Worm (Caenorhabditis elegans) whole organism, L1 larva: ENCODE results near the gene stc-1.
A peak's percentile ranks its signal among the peaks of the same experiment; 100 is the strongest.

Experiments used
- C04F5.9 ChIP-seq: sonication (generic microtip); optimal IDR thresholded peaks from 2 replicates; lab custom pipeline; 2016; ENCODE audit warnings: missing genetic modification characterization, missing compliant biosample characterization
- C16A3.4 ChIP-seq: fragments of 150-350 bp; optimal IDR thresholded peaks from 2 replicates; lab custom pipeline; 2014; ENCODE audit warnings: missing biosample characterization, missing genetic modification characterization
- C34B4.2 ChIP-seq: sonication (generic microtip); optimal IDR thresholded peaks from 2 replicates; lab custom pipeline; 2017; ENCODE audit warnings: mild to moderate bottlenecking, missing genetic modification characterization, missing compliant biosample characterization
- F16B12.6 ChIP-seq: fragments of 150-350 bp; optimal IDR thresholded peaks from 2 replicates; lab custom pipeline; 2014; ENCODE audit warnings: missing biosample characterization, missing genetic modification characterization
- Y116A8C.19 ChIP-seq: sonication (generic microtip); optimal IDR thresholded peaks from 2 replicates; lab custom pipeline; 2016; ENCODE audit warnings: missing compliant biosample characterization, missing genetic modification characterization, borderline replicate concordance
- aly-2 ChIP-seq: fragments of 150-350 bp; optimal IDR thresholded peaks from 2 replicates; lab custom pipeline; 2014; ENCODE audit warnings: missing biosample characterization, missing genetic modification characterization
- ama-1 ChIP-seq: fragments of 150-350 bp; optimal IDR thresholded peaks from 2 replicates; lab custom pipeline; 2014
- blmp-1 ChIP-seq: fragments of 150-350 bp; optimal IDR thresholded peaks from 2 replicates; lab custom pipeline; 2014; ENCODE audit warnings: missing biosample characterization, missing genetic modification characterization
- ceh-63 ChIP-seq: fragments of 200-800 bp; sonication (Bioruptor generic); optimal IDR thresholded peaks from 2 replicates; lab custom pipeline; 2018; ENCODE audit warnings: mild to moderate bottlenecking, missing genetic modification characterization, missing compliant biosample characterization
- ceh-88 ChIP-seq: fragments of 200-800 bp; sonication (Bioruptor generic); IDR thresholded peaks from 2 replicates; pipeline ENCODE4 v1.3.6; 2022; ENCODE audit warnings: missing genetic modification characterization, missing compliant biosample characterization
- ceh-90 ChIP-seq: sonication (generic microtip); optimal IDR thresholded peaks from 2 replicates; lab custom pipeline; 2016; ENCODE audit warnings: missing genetic modification characterization, missing compliant biosample characterization
- ces-1 ChIP-seq: fragments of 150-350 bp; optimal IDR thresholded peaks from 2 replicates; lab custom pipeline; 2014; ENCODE audit warnings: missing biosample characterization, missing genetic modification reagents, missing genetic modification characterization
- dpl-1 ChIP-seq, 3 experiments: fragments of 150-350 bp in 2 of 3; sonication (generic microtip) in 1 of 3; optimal IDR thresholded peaks; 2 replicates each; lab custom pipeline; 2014 to 2017; ENCODE audit warnings: missing biosample characterization in 3 of 3, missing genetic modification characterization in 3 of 3, missing genetic modification reagents in 3 of 3
- efl-1 ChIP-seq, 4 experiments: fragments of 150-350 bp; optimal IDR thresholded peaks in 3 of 4; peaks in 1 of 4; 1 replicate in 1 of 4; 2 replicates in 3 of 4; lab custom pipeline; 2014; ENCODE audit warnings: missing biosample characterization in 2 of 4, missing genetic modification characterization in 2 of 4, missing genetic modification reagents in 2 of 4
- egl-13 ChIP-seq: sonication (generic microtip); optimal IDR thresholded peaks from 2 replicates; lab custom pipeline; 2016; ENCODE audit warnings: missing genotype, missing genetic modification reagents, missing genetic modification characterization, missing compliant biosample characterization
- egl-27 ChIP-seq, 2 experiments: fragments of 150-350 bp in 1 of 2; sonication (generic microtip); optimal IDR thresholded peaks; 3 replicates each; lab custom pipeline; 2017 to 2018; ENCODE audit warnings: missing biosample characterization in 2 of 2, missing genetic modification characterization in 2 of 2, missing genetic modification reagents in 2 of 2
- elt-3 ChIP-seq, 6 experiments: fragments of 150-350 bp in 1 of 6; sonication (generic microtip); optimal IDR thresholded peaks; 2 replicates each; lab custom pipeline; 2017 to 2018; ENCODE audit warnings: missing biosample characterization in 6 of 6, missing genetic modification characterization in 6 of 6, inconsistent platforms in 1 of 6
- ets-5 ChIP-seq: fragments of 200-800 bp; sonication (Bioruptor generic); IDR thresholded peaks from 2 replicates; pipeline ENCODE4 v1.3.6; 2022; ENCODE audit warnings: missing genetic modification characterization, missing compliant biosample characterization
- fos-1 ChIP-seq: fragments of 150-350 bp; optimal IDR thresholded peaks from 2 replicates; lab custom pipeline; 2014; ENCODE audit warnings: missing biosample characterization, missing genetic modification characterization
- grh-1 ChIP-seq: fragments of 200-800 bp; sonication (Bioruptor generic); IDR thresholded peaks from 2 replicates; pipeline ENCODE4 v1.3.6; 2022; ENCODE audit warnings: missing genetic modification reagents, missing genetic modification characterization, missing compliant biosample characterization
- hlh-4 ChIP-seq: sonication (generic microtip); optimal IDR thresholded peaks from 2 replicates; lab custom pipeline; 2016; ENCODE audit warnings: mild to moderate bottlenecking, missing genetic modification characterization, missing compliant biosample characterization
- hpl-2 ChIP-seq: fragments of 150-350 bp; optimal IDR thresholded peaks from 2 replicates; lab custom pipeline; 2014; ENCODE audit warnings: missing biosample characterization, missing genetic modification reagents, missing genetic modification characterization
- irx-1 ChIP-seq: sonication (generic microtip); optimal IDR thresholded peaks from 2 replicates; lab custom pipeline; 2016; ENCODE audit warnings: missing genetic modification characterization, missing compliant biosample characterization
- jun-1 ChIP-seq: fragments of 150-350 bp; optimal IDR thresholded peaks from 2 replicates; lab custom pipeline; 2014; ENCODE audit warnings: missing biosample characterization, missing genetic modification reagents, missing genetic modification characterization
- lin-13 ChIP-seq: fragments of 150-350 bp; optimal IDR thresholded peaks from 2 replicates; lab custom pipeline; 2014; ENCODE audit warnings: missing biosample characterization, missing genetic modification reagents, missing genetic modification characterization
- lin-14 ChIP-seq: fragments of 200-800 bp; sonication (Bioruptor generic); optimal IDR thresholded peaks from 2 replicates; lab custom pipeline; 2018; ENCODE audit warnings: mild to moderate bottlenecking, missing genetic modification characterization, moderate library complexity, missing compliant biosample characterization
- lin-15B ChIP-seq: fragments of 150-350 bp; sonication (generic microtip); optimal IDR thresholded peaks from 3 replicates; lab custom pipeline; 2014; ENCODE audit warnings: missing biosample characterization, missing genetic modification characterization
- lin-35 ChIP-seq, 2 experiments: fragments of 150-350 bp; optimal IDR thresholded peaks; 2 replicates each; lab custom pipeline; 2014; ENCODE audit warnings: missing biosample characterization in 2 of 2, missing genetic modification characterization in 2 of 2, missing genetic modification reagents in 2 of 2
- lsy-2 ChIP-seq, 2 experiments: fragments of 150-350 bp; optimal IDR thresholded peaks; 2 replicates each; lab custom pipeline; 2014; ENCODE audit warnings: missing biosample characterization in 2 of 2, missing genetic modification characterization in 2 of 2
- mdl-1 ChIP-seq, 2 experiments: fragments of 150-350 bp; optimal IDR thresholded peaks; 2 replicates each; lab custom pipeline; 2014 to 2017; ENCODE audit warnings: missing biosample characterization in 2 of 2, missing genetic modification characterization in 2 of 2, inconsistent platforms in 1 of 2
- mef-2 ChIP-seq: fragments of 150-350 bp; optimal IDR thresholded peaks from 2 replicates; lab custom pipeline; 2014; ENCODE audit warnings: missing biosample characterization, missing genetic modification characterization
- mep-1 ChIP-seq: fragments of 150-350 bp; optimal IDR thresholded peaks from 2 replicates; lab custom pipeline; 2014; ENCODE audit warnings: missing biosample characterization, missing genetic modification characterization
- nhr-11 ChIP-seq: fragments of 150-350 bp; optimal IDR thresholded peaks from 2 replicates; lab custom pipeline; 2014; ENCODE audit warnings: missing biosample characterization, missing genetic modification characterization
- nhr-237 ChIP-seq: fragments of 150-350 bp; optimal IDR thresholded peaks from 2 replicates; lab custom pipeline; 2014; ENCODE audit warnings: missing biosample characterization, missing genetic modification characterization
- nhr-47 ChIP-seq: sonication (generic microtip); optimal IDR thresholded peaks from 2 replicates; lab custom pipeline; 2016; ENCODE audit warnings: mild to moderate bottlenecking, missing genetic modification characterization, moderate library complexity, missing compliant biosample characterization
- nhr-85 ChIP-seq: sonication (generic microtip); peaks from one replicate; lab custom pipeline; 2016; ENCODE audit warnings: missing genetic modification characterization, inconsistent platforms, missing compliant biosample characterization
- nhr-90 ChIP-seq: sonication (generic microtip); optimal IDR thresholded peaks from 2 replicates; lab custom pipeline; 2016; ENCODE audit warnings: mild to moderate bottlenecking, missing genetic modification characterization, missing compliant biosample characterization; ENCODE audit not compliant: poor library complexity
- pag-3 ChIP-seq: sonication (generic microtip); optimal IDR thresholded peaks from 2 replicates; lab custom pipeline; 2017; ENCODE audit warnings: missing genetic modification characterization, mild to moderate bottlenecking, missing compliant biosample characterization, antibody characterized with exemption, borderline replicate concordance; ENCODE audit not compliant: insufficient read depth
- pax-3 ChIP-seq: fragments of 200-800 bp; sonication (Bioruptor generic); optimal IDR thresholded peaks from 2 replicates; lab custom pipeline; 2018; ENCODE audit warnings: mild to moderate bottlenecking, missing genetic modification characterization, moderate library complexity, missing compliant biosample characterization
- pqm-1 ChIP-seq: sonication (generic microtip); optimal IDR thresholded peaks from 3 replicates; lab custom pipeline; 2017; ENCODE audit warnings: missing biosample characterization, missing genetic modification characterization
- rnt-1 ChIP-seq: sonication (generic microtip); optimal IDR thresholded peaks from 2 replicates; lab custom pipeline; 2016; ENCODE audit warnings: mild to moderate bottlenecking, missing genetic modification characterization, moderate library complexity, missing compliant biosample characterization
- skn-1 ChIP-seq: fragments of 150-350 bp; optimal IDR thresholded peaks from 2 replicates; lab custom pipeline; 2014; ENCODE audit warnings: missing biosample characterization, missing genetic modification characterization
- snpc-4 ChIP-seq: fragments of 150-350 bp; optimal IDR thresholded peaks from 2 replicates; lab custom pipeline; 2014; ENCODE audit warnings: missing biosample characterization, missing genetic modification characterization
- sox-4 ChIP-seq: sonication (generic microtip); optimal IDR thresholded peaks from 2 replicates; lab custom pipeline; 2016; ENCODE audit warnings: missing genetic modification characterization, missing compliant biosample characterization
- sptf-1 ChIP-seq: fragments of 150-350 bp; optimal IDR thresholded peaks from 2 replicates; lab custom pipeline; 2014; ENCODE audit warnings: missing biosample characterization, missing genetic modification characterization
- swsn-7 ChIP-seq: sonication (generic microtip); optimal IDR thresholded peaks from 2 replicates; lab custom pipeline; 2016; ENCODE audit warnings: missing genetic modification characterization, missing compliant biosample characterization
- tlp-1 ChIP-seq: fragments of 150-350 bp; optimal IDR thresholded peaks from 2 replicates; lab custom pipeline; 2014; ENCODE audit warnings: missing biosample characterization, missing genetic modification characterization
- unc-130 ChIP-seq: fragments of 150-350 bp; optimal IDR thresholded peaks from 2 replicates; lab custom pipeline; 2017; ENCODE audit warnings: missing biosample characterization, missing genetic modification characterization, inconsistent platforms
- unc-62 ChIP-seq: fragments of 150-350 bp; optimal IDR thresholded peaks from 2 replicates; lab custom pipeline; 2014; ENCODE audit warnings: missing biosample characterization, missing genetic modification reagents, missing genetic modification characterization
- unc-86 ChIP-seq: sonication (generic microtip); optimal IDR thresholded peaks from 2 replicates; lab custom pipeline; 2016; ENCODE audit warnings: missing genetic modification characterization, missing compliant biosample characterization
- unc-98 ChIP-seq: fragments of 200-800 bp; sonication (Bioruptor generic); IDR thresholded peaks from 2 replicates; pipeline ENCODE4 v1.3.6; 2022; ENCODE audit warnings: missing genetic modification characterization, missing compliant biosample characterization

stc-1 gene

DNA sequence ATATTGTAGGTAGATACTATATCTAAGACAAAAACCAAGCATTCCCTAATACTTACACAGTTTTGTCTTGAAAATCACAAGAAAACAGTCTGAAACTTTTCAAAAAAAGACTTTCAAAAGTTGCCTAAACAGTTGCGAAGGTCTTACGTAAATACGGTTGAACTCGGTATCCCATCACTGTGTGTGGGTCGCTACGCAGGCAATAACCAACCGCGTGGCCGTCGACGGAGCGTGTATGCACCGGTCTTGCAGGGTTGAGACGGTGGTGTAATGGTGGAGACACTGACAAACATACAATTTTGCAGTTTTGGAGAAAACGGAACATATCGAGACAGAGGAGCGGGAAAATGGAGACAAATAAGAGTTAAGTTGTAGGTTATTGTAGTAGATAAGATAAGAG is 4.7 kb downstream of the stc-1 start, which contains the start of gene iff-2 (continued):
- TF ChIP-seq unc-98 (peak; percentile 83; the same call in 1 of the 2 replicates), sox-4 (peak; percentile 95), efl-1 (optimal IDR thresholded peaks at IDR 0.05; lab: Kevin White, UChicago) (peak; percentile 98), efl-1 (GFP tag; optimal IDR thresholded peaks at IDR 0.05 in 1 of 2; lab: Kevin White, UChicago) (peak; percentile 91 to 100), nhr-237 (tag; lab: Kevin White, UChicago) (peak; percentile 99), ces-1 (GFP tag; lab: Kevin White, UChicago) (no peak), Y116A8C.19 (tag; lab: Kevin White, UChicago) (no peak), lin-15B (tag; lab: Kevin White, UChicago) (peak; percentile 100), pqm-1 (tag; lab: Kevin White, UChicago) (peak; percentile 54), nhr-90 (tag; lab: Kevin White, UChicago) (peak; percentile 99), grh-1 (GFP tag; lab: Robert Waterston, UW) (peak; percentile 97), ceh-63 (GFP tag; lab: Kevin White, UChicago) (no peak), dpl-1 (GFP tag; optimal IDR thresholded peaks at IDR 0.05; lab: Kevin White, UChicago) (peak; percentile 94 to 97 (median 95)), tlp-1 (tag; lab: Kevin White, UChicago) (no peak), egl-27 (tag; optimal IDR thresholded peaks at IDR 0.05; lab: Kevin White, UChicago) (peak; percentile 90 to 96), jun-1 (peak; percentile 99), nhr-47 (peak; percentile 99), C16A3.4 (tag; lab: Kevin White, UChicago) (peak; percentile 100), mef-2 (tag; lab: Kevin White, UChicago) (peak; percentile 97), C04F5.9 (tag; lab: Kevin White, UChicago) (peak; percentile 98), unc-62 (GFP tag; lab: Kevin White, UChicago) (peak; percentile 86), fos-1 (tag; lab: Kevin White, UChicago) (peak; percentile 97), ama-1 (peak; percentile 91), rnt-1 (tag; lab: Kevin White, UChicago) (peak; percentile 98), ceh-90 (tag; lab: Kevin White, UChicago) (peak; percentile 9), ceh-88 (GFP tag; lab: Robert Waterston, UW) (peak; percentile 97), blmp-1 (peak; percentile 97), sptf-1 (tag; lab: Kevin White, UChicago) (no peak), lin-35 (GFP tag; optimal IDR thresholded peaks at IDR 0.05; lab: Kevin White, UChicago) (peak; percentile 97 to 99), snpc-4 (peak; percentile 90), irx-1 (tag; lab: Kevin White, UChicago) (peak; percentile 96), mdl-1 (tag; optimal IDR thresholded peaks at IDR 0.05; lab: Kevin White, UChicago) (peak; percentile 90 to 100), mep-1 (tag; lab: Kevin White, UChicago) (peak; percentile 99), pax-3 (peak; percentile 98), F16B12.6 (tag; lab: Kevin White, UChicago) (peak; percentile 85), swsn-7 (tag; lab: Kevin White, UChicago) (peak; percentile 99), hlh-4 (tag; lab: Kevin White, UChicago) (no peak), nhr-11 (tag; lab: Kevin White, UChicago) (peak; percentile 93), C34B4.2 (tag; lab: Kevin White, UChicago) (peak; percentile 65), nhr-85 (peak; percentile 100), egl-13 (peak; percentile 98), pag-3 (peak; percentile 69), hpl-2 (peak; percentile 99), ets-5 (0 out of 2 replicates have a peak, but pooled peaks have one; percentile 14), lin-13 (peak; percentile 100), lsy-2 (tag; optimal IDR thresholded peaks at IDR 0.05; lab: Kevin White, UChicago) (peak; percentile 98), elt-3 (tag; optimal IDR thresholded peaks at IDR 0.05; lab: Kevin White, UChicago) (peak; percentile 100), lin-14 (GFP tag; lab: Kevin White, UChicago) (peak; percentile 100), unc-86 (peak; percentile 99), skn-1 (peak; percentile 98), aly-2 (peak; percentile 93), unc-130 (peak; percentile 99)
